Fruit fly (Drosophila melanogaster) whole organism, embryonic: ENCODE measurements around the gene Dhdds.

Experiments used
- Atf6 ChIP-seq: fragments of 200-800 bp; sonication (Bioruptor generic); IDR thresholded peaks from 2 replicates; pipeline ENCODE4 v1.3.6; 2022; ENCODE audit warnings: missing biosample characterization, missing genetic modification characterization
- CG10209 ChIP-seq: fragments of 200-800 bp; sonication (Bioruptor generic); optimal IDR thresholded peaks from 3 replicates; lab custom pipeline; 2017; ENCODE audit warnings: missing biosample characterization, mild to moderate bottlenecking, missing genetic modification characterization, missing genetic modification reagents
- CG1024 ChIP-seq: fragments of 200-800 bp; sonication (Bioruptor generic); IDR thresholded peaks from 2 replicates; pipeline ENCODE4 v1.3.6; 2022; ENCODE audit warnings: missing biosample characterization, missing genetic modification characterization
- CG10321 ChIP-seq: fragments of 200-800 bp; sonication (Bioruptor generic); IDR thresholded peaks from 2 replicates; pipeline ENCODE4 v1.3.6; 2022; ENCODE audit warnings: missing biosample characterization, missing genetic modification characterization
- CG15269 ChIP-seq: fragments of 200-800 bp; sonication (Bioruptor generic); optimal IDR thresholded peaks from 2 replicates; lab custom pipeline; 2018; ENCODE audit warnings: missing biosample characterization, mild to moderate bottlenecking, missing genetic modification characterization, moderate library complexity
- CG1603 ChIP-seq: fragments of 200-800 bp; sonication (Bioruptor generic); optimal IDR thresholded peaks from 2 replicates; lab custom pipeline; 2019; ENCODE audit warnings: missing biosample characterization, mild to moderate bottlenecking, missing genetic modification characterization, moderate library complexity
- CG16863 ChIP-seq: fragments of 200-800 bp; sonication (Bioruptor generic); optimal IDR thresholded peaks from 3 replicates; lab custom pipeline; 2016; ENCODE audit warnings: missing biosample characterization, missing genetic modification characterization
- CG17912 ChIP-seq: fragments of 200-800 bp; sonication (Bioruptor generic); optimal IDR thresholded peaks from 2 replicates; lab custom pipeline; 2018; ENCODE audit warnings: missing biosample characterization, mild to moderate bottlenecking, missing genetic modification characterization
- CG18011 ChIP-seq: fragments of 200-800 bp; sonication (Bioruptor generic); optimal IDR thresholded peaks from 2 replicates; lab custom pipeline; 2017; ENCODE audit warnings: missing biosample characterization, missing genetic modification characterization, mild to moderate bottlenecking, moderate library complexity, missing genotype
- CG2116 ChIP-seq: fragments of 200-800 bp; sonication (Bioruptor generic); optimal IDR thresholded peaks from 3 replicates; lab custom pipeline; 2018; ENCODE audit warnings: missing biosample characterization, mild to moderate bottlenecking, missing genetic modification characterization
- CG2712 ChIP-seq: fragments of 200-800 bp; optimal IDR thresholded peaks from 3 replicates; lab custom pipeline; 2019; ENCODE audit warnings: missing biosample characterization, mild to moderate bottlenecking, missing genetic modification characterization, moderate library complexity
- CG2875 ChIP-seq: fragments of 200-800 bp; sonication (Bioruptor generic); optimal IDR thresholded peaks from 2 replicates; lab custom pipeline; 2017; ENCODE audit warnings: missing biosample characterization, mild to moderate bottlenecking, missing genetic modification characterization, missing genetic modification reagents
- CG30403 ChIP-seq: fragments of 200-800 bp; sonication (Bioruptor generic); optimal IDR thresholded peaks from 3 replicates; lab custom pipeline; 2016; ENCODE audit warnings: missing biosample characterization, missing genetic modification characterization
- CG3163 ChIP-seq: fragments of 200-800 bp; sonication (Bioruptor generic); optimal IDR thresholded peaks from 3 replicates; lab custom pipeline; 2016; ENCODE audit warnings: missing biosample characterization, missing genetic modification characterization
- CG34376 ChIP-seq: fragments of 200-800 bp; sonication (Bioruptor generic); optimal IDR thresholded peaks from 2 replicates; lab custom pipeline; 2018; ENCODE audit warnings: missing biosample characterization, mild to moderate bottlenecking, missing genetic modification characterization
- CG4820 ChIP-seq: fragments of 200-800 bp; sonication (Bioruptor generic); optimal IDR thresholded peaks from 3 replicates; lab custom pipeline; 2016; ENCODE audit warnings: missing biosample characterization, missing genetic modification characterization
- CG6813 ChIP-seq: fragments of 200-800 bp; sonication (Bioruptor generic); optimal IDR thresholded peaks from 2 replicates; lab custom pipeline; 2017; ENCODE audit warnings: missing biosample characterization, missing genetic modification characterization, mild to moderate bottlenecking, moderate library complexity, missing genetic modification reagents
- CG7987 ChIP-seq: fragments of 200-800 bp; sonication (Bioruptor generic); optimal IDR thresholded peaks from 2 replicates; lab custom pipeline; 2018; ENCODE audit warnings: missing biosample characterization, mild to moderate bottlenecking, missing genetic modification characterization, moderate library complexity
- Dbx ChIP-seq: fragments of 200-800 bp; sonication (Bioruptor generic); IDR thresholded peaks from 3 replicates; pipeline ENCODE4 v1.3.6; 2022; ENCODE audit warnings: missing biosample characterization, missing genetic modification characterization
- Deaf1 ChIP-seq: fragments of 200-800 bp; optimal IDR thresholded peaks from 3 replicates; lab custom pipeline; 2019; ENCODE audit warnings: missing biosample characterization, mild to moderate bottlenecking, missing genetic modification characterization, moderate library complexity
- HmgZ ChIP-seq: fragments of 200-800 bp; sonication (Bioruptor generic); optimal IDR thresholded peaks from 2 replicates; lab custom pipeline; 2018; ENCODE audit warnings: missing biosample characterization, mild to moderate bottlenecking, missing genetic modification characterization
- Hmr ChIP-seq: fragments of 200-800 bp; sonication (Bioruptor generic); optimal IDR thresholded peaks from 3 replicates; lab custom pipeline; 2017; ENCODE audit warnings: mild to moderate bottlenecking, missing biosample characterization, missing genetic modification reagents, missing genetic modification characterization
- Jarid2 ChIP-seq: fragments of 200-800 bp; sonication (Bioruptor generic); optimal IDR thresholded peaks from 3 replicates; lab custom pipeline; 2017; ENCODE audit warnings: mild to moderate bottlenecking, missing biosample characterization, missing genetic modification reagents, missing genetic modification characterization
- Meics ChIP-seq: fragments of 200-800 bp; sonication (Bioruptor generic); optimal IDR thresholded peaks from 2 replicates; lab custom pipeline; 2017; ENCODE audit warnings: missing biosample characterization, mild to moderate bottlenecking, missing genetic modification characterization
- Pdp1 ChIP-seq, 2 experiments: fragments of 200-800 bp; sonication (Bioruptor generic); optimal IDR thresholded peaks; 3 replicates each; lab custom pipeline; 2016; ENCODE audit warnings: missing biosample characterization in 2 of 2, missing genetic modification characterization in 2 of 2, mild to moderate bottlenecking in 1 of 2, moderate library complexity in 1 of 2
- Scr ChIP-seq: fragments of 200-800 bp; sonication (Bioruptor generic); IDR thresholded peaks from 2 replicates; pipeline ENCODE4 v1.3.6; 2022; ENCODE audit warnings: missing biosample characterization, missing genetic modification characterization; ENCODE audit not compliant: partially characterized antibody
- Sin3A ChIP-seq: fragments of >200 bp; optimal IDR thresholded peaks from 2 replicates; lab custom pipeline; 2018
- Sox102F ChIP-seq: fragments of 200-800 bp; sonication (Bioruptor generic); optimal IDR thresholded peaks from 2 replicates; lab custom pipeline; 2018; ENCODE audit warnings: missing biosample characterization, mild to moderate bottlenecking, missing genetic modification characterization, moderate library complexity
- Spps ChIP-seq: fragments of 200-800 bp; sonication (Bioruptor generic); optimal IDR thresholded peaks from 2 replicates; lab custom pipeline; 2018; ENCODE audit warnings: missing biosample characterization, mild to moderate bottlenecking, missing genetic modification characterization
- ab ChIP-seq: fragments of 200-800 bp; sonication (Bioruptor generic); optimal IDR thresholded peaks from 2 replicates; lab custom pipeline; 2016; ENCODE audit warnings: missing biosample characterization, missing genetic modification characterization
- bab2 ChIP-seq: fragments of 200-800 bp; sonication (Bioruptor generic); optimal IDR thresholded peaks from 2 replicates; lab custom pipeline; 2016; ENCODE audit warnings: missing biosample characterization, missing genetic modification characterization
- ci ChIP-seq: fragments of 200-800 bp; sonication (Bioruptor generic); IDR thresholded peaks from 3 replicates; pipeline ENCODE4 v1.3.6; 2022; ENCODE audit warnings: missing biosample characterization, missing genetic modification characterization
- corto ChIP-seq: fragments of 200-800 bp; sonication (Bioruptor generic); optimal IDR thresholded peaks from 2 replicates; lab custom pipeline; 2016; ENCODE audit warnings: missing biosample characterization, mild to moderate bottlenecking, missing genetic modification characterization, moderate library complexity
- emc ChIP-seq: fragments of 200-800 bp; sonication (Bioruptor generic); optimal IDR thresholded peaks from 2 replicates; lab custom pipeline; 2016; ENCODE audit warnings: missing biosample characterization, missing genetic modification characterization
- fd64A ChIP-seq: fragments of 200-800 bp; sonication (Bioruptor generic); optimal IDR thresholded peaks from 3 replicates; lab custom pipeline; 2018; ENCODE audit warnings: missing biosample characterization, mild to moderate bottlenecking, missing genetic modification characterization
- fd96Cb ChIP-seq: fragments of 200-800 bp; sonication (Bioruptor generic); optimal IDR thresholded peaks from 2 replicates; lab custom pipeline; 2018; ENCODE audit warnings: missing biosample characterization, mild to moderate bottlenecking, missing genetic modification characterization, moderate library complexity
- hkb ChIP-seq, 2 experiments: fragments of 200-800 bp in 1 of 2; fragments of >200 bp in 1 of 2; sonication (Bioruptor generic) in 1 of 2; IDR thresholded peaks in 1 of 2; optimal IDR thresholded peaks in 1 of 2; 2 replicates each; pipeline versions ENCODE4 v1.3.6 to Lab custom; 2017 to 2022; ENCODE audit warnings: missing biosample characterization in 1 of 2, missing genetic modification characterization in 1 of 2
- nerfin-1 ChIP-seq: fragments of 200-800 bp; sonication (Bioruptor generic); optimal IDR thresholded peaks from 3 replicates; lab custom pipeline; 2019; ENCODE audit warnings: missing biosample characterization, mild to moderate bottlenecking, missing genetic modification characterization, moderate library complexity
- org-1 ChIP-seq: fragments of 200-800 bp; sonication (Bioruptor generic); optimal IDR thresholded peaks from 2 replicates; lab custom pipeline; 2017; ENCODE audit warnings: missing biosample characterization, missing genetic modification characterization
- pho ChIP-seq: fragments of 200-800 bp; sonication (Bioruptor generic); optimal IDR thresholded peaks from 2 replicates; lab custom pipeline; 2016; ENCODE audit warnings: missing biosample characterization, missing genetic modification characterization
- phol ChIP-seq: fragments of 200-800 bp; sonication (Bioruptor generic); optimal IDR thresholded peaks from 3 replicates; lab custom pipeline; 2018; ENCODE audit warnings: missing biosample characterization, mild to moderate bottlenecking, missing genetic modification characterization, moderate library complexity
- prd ChIP-seq, 3 experiments: fragments of >200 bp in 2 of 3; fragments of 200-800 bp in 1 of 3; sonication (Bioruptor generic) in 1 of 3; optimal IDR thresholded peaks in 2 of 3; IDR thresholded peaks in 1 of 3; 2 replicates in 2 of 3; 3 replicates in 1 of 3; pipeline versions ENCODE4 v1.3.6 to Lab custom; 2017 to 2022; ENCODE audit warnings: missing biosample characterization in 1 of 3, missing genetic modification characterization in 1 of 3
- ro ChIP-seq: fragments of 200-800 bp; sonication (Bioruptor generic); IDR thresholded peaks from 2 replicates; pipeline ENCODE4 v1.3.6; 2022; ENCODE audit warnings: missing biosample characterization, missing genetic modification characterization
- slp2 ChIP-seq: fragments of 200-800 bp; sonication (Bioruptor generic); optimal IDR thresholded peaks from 2 replicates; lab custom pipeline; 2016; ENCODE audit warnings: missing biosample characterization, missing genetic modification characterization
- sna ChIP-seq: fragments of 200-800 bp; sonication (Bioruptor generic); IDR thresholded peaks from 2 replicates; pipeline ENCODE4 v1.3.6; 2022; ENCODE audit warnings: missing biosample characterization, missing genetic modification characterization; ENCODE audit not compliant: partially characterized antibody
- tup ChIP-seq: fragments of 200-800 bp; sonication (Bioruptor generic); optimal IDR thresholded peaks from 2 replicates; lab custom pipeline; 2016; ENCODE audit warnings: missing biosample characterization, mild to moderate bottlenecking, missing genetic modification characterization, moderate library complexity
- vnd ChIP-seq: fragments of 200-800 bp; sonication (Bioruptor generic); IDR thresholded peaks from 3 replicates; pipeline ENCODE4 v1.3.6; 2022; ENCODE audit warnings: missing biosample characterization, missing genetic modification characterization; ENCODE audit not compliant: partially characterized antibody
- yki ChIP-seq: fragments of >200 bp; optimal IDR thresholded peaks from 3 replicates; lab custom pipeline; 2018
- zfh1 ChIP-seq: fragments of 200-800 bp; sonication (Bioruptor generic); IDR thresholded peaks from 3 replicates; pipeline ENCODE4 v1.3.6; 2022; ENCODE audit warnings: missing biosample characterization, missing genetic modification characterization

The Dhdds gene

DNA sequence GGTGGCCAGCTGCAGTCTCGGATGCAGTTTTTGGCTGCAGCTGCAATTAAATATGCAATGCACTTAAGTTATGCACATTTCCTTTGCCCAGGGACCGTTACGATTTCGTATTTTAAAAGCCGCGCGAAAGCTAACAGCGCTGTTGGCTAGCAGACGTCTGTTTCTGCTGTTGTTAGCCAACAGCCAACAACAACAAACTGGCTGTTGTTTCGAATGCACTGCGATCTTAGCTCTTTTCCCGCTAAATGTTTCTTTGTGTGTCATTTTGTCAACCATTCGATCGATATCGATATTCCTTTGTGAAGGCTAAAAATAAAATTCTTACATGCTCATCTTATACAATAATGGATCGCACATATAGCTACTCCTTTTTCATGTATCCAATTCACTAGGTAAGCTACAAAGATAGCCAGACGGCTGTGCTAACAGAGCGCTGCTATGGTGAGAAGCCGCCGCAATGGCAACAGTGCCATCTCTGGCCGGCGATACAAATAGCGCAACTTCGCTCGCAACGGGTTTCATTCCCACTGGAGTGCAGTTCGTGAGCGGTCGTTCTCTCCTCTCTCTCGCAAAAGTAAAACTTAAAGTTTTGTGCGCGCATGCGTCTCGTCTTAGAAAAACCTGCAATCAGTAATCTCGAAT, 36.2 kb upstream of the Dhdds start (continued):
- TF ChIP-seq ci (GFP tag; lab: Robert Waterston, UW): peak; percentile 58; the same call in 1 of the 3 replicates
- TF ChIP-seq corto: no peak
- TF ChIP-seq CG1024 (GFP tag; lab: Robert Waterston, UW): no peak
- peak; percentile 21 for TF ChIP-seq CG30403 (GFP tag; lab: Kevin White, UChicago)
- peak; percentile 49 for TF ChIP-seq CG2712
- TF ChIP-seq vnd (GFP tag; lab: Robert Waterston, UW): no peak
- no peak for TF ChIP-seq CG2875 (GFP tag; lab: Kevin White, UChicago)
- peak; percentile 67 for TF ChIP-seq Jarid2
- no peak for TF ChIP-seq Sox102F
- peak; percentile 70 for TF ChIP-seq Sin3A (lab: Kevin White, UChicago)
- TF ChIP-seq Deaf1 (tag; lab: Kevin White, UChicago): peak; percentile 36
- TF ChIP-seq nerfin-1 (tag; lab: Kevin White, UChicago): peak; percentile 34
- peak in 1 of 2 experiments; percentile 22 for TF ChIP-seq Pdp1 (GFP tag; optimal IDR thresholded peaks at IDR 0.05; lab: Kevin White, UChicago)
- peak; percentile 34 for TF ChIP-seq phol (tag; lab: Kevin White, UChicago)
- no peak for TF ChIP-seq fd64A (GFP tag; lab: Kevin White, UChicago)
- TF ChIP-seq tup (GFP tag; lab: Kevin White, UChicago): no peak
- no peak for TF ChIP-seq CG3163
- TF ChIP-seq CG18011: no peak
- TF ChIP-seq HmgZ: peak; percentile 11
- TF ChIP-seq Atf6: no peak
- TF ChIP-seq Scr (GFP tag; lab: Robert Waterston, UW): peak; percentile 32; the same call in 1 of the 2 replicates
- TF ChIP-seq hkb (optimal IDR thresholded peaks at IDR 0.05; lab: Kevin White, UChicago): peak; percentile 89
- TF ChIP-seq hkb (GFP tag; IDR thresholded peaks at IDR 0.05; lab: Robert Waterston, UW): no peak
- peak; percentile 83 for TF ChIP-seq CG2116
- no peak for TF ChIP-seq CG6813 (GFP tag; lab: Kevin White, UChicago)
- TF ChIP-seq yki (lab: Kevin White, UChicago): no peak
- TF ChIP-seq zfh1 (GFP tag; lab: Robert Waterston, UW): 0 out of 3 replicates have a peak, but pooled peaks have one; percentile 17
- TF ChIP-seq emc (GFP tag; lab: Kevin White, UChicago): no peak
- TF ChIP-seq, all 482 proteins: peak for 71

DNA sequence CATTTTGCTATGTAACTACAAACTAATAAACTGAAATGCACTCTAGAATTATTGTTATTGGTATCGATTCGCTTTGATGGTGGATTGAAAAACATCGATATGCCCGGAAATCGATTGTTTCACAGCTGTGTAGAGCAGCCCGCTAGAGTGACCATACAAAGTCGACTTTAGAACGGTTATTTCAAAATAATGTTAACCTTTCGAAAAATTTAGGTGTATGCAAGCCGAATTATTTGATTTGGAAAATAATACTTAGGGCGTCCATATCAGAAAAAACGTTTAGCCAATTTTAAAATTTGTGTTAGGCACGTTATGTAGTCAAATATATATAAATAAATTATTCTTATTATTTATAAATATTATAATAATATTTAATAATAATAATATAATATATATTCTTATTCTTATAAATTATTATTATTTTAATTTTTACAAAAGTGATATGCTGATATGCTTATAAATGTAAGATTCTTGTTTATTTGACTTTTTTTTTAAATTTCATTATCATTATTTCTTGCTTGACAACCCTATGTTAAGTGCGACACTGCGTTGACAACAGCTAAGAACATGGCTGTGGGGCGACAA, 35.2 kb upstream of the Dhdds start, which contains the start of gene sws:
TSS of gene sws (minus strand) at position 22 of the 585 bp plus-strand sequence.
- TF ChIP-seq CG17912 (no peak), pho (no peak), ab (GFP tag; lab: Kevin White, UChicago) (no peak), prd (optimal IDR thresholded peaks at IDR 0.05; lab: Kevin White, UChicago) (no peak), prd (GFP tag; IDR thresholded peaks at IDR 0.05; lab: Robert Waterston, UW) (0 out of 3 replicates have a peak, but pooled peaks have one; percentile 19), bab2 (GFP tag; lab: Kevin White, UChicago) (no peak), Spps (tag; lab: Kevin White, UChicago) (no peak), Hmr (GFP tag; lab: Kevin White, UChicago) (peak; percentile 47), Dbx (GFP tag; lab: Robert Waterston, UW) (peak; percentile 38; the same call in 1 of the 3 replicates), CG10209 (GFP tag; lab: Kevin White, UChicago) (peak; percentile 23), sna (GFP tag; lab: Robert Waterston, UW) (peak; percentile 45), CG1603 (tag; lab: Kevin White, UChicago) (peak; percentile 47), fd96Cb (peak; percentile 31), CG10321 (no peak), CG16863 (GFP tag; lab: Kevin White, UChicago) (no peak), CG4820 (GFP tag; lab: Kevin White, UChicago) (no peak), Meics (GFP tag; lab: Kevin White, UChicago) (peak; percentile 53), ro (no peak), org-1 (GFP tag; lab: Kevin White, UChicago) (no peak), slp2 (no peak), CG7987 (no peak), CG34376 (GFP tag; lab: Kevin White, UChicago) (no peak), CG15269 (tag; lab: Kevin White, UChicago) (peak; percentile 48)
